Fruit fly (Drosophila melanogaster) whole organism, embryonic: ENCODE measurements around the gene CG10550.

Experiments used
- Blimp-1 ChIP-seq: fragments of 200-800 bp; sonication (Bioruptor generic); optimal IDR thresholded peaks from 3 replicates; lab custom pipeline; 2018; ENCODE audit warnings: missing biosample characterization, missing genetic modification characterization, mild to moderate bottlenecking, moderate library complexity, missing genetic modification reagents
- CG2875 ChIP-seq: fragments of 200-800 bp; sonication (Bioruptor generic); optimal IDR thresholded peaks from 2 replicates; lab custom pipeline; 2017; ENCODE audit warnings: missing biosample characterization, mild to moderate bottlenecking, missing genetic modification characterization, missing genetic modification reagents
- CG33557 ChIP-seq: fragments of 200-800 bp; sonication (Bioruptor generic); optimal IDR thresholded peaks from 2 replicates; lab custom pipeline; 2019; ENCODE audit warnings: missing biosample characterization, mild to moderate bottlenecking, missing genetic modification characterization, moderate library complexity
- Eip74EF ChIP-seq, 2 experiments: fragments of 200-800 bp in 1 of 2; fragments of >200 bp in 1 of 2; sonication (Bioruptor generic) in 1 of 2; optimal IDR thresholded peaks; 2 replicates each; lab custom pipeline; 2017 to 2019; ENCODE audit warnings: missing biosample characterization in 2 of 2, missing genetic modification characterization in 2 of 2, mild to moderate bottlenecking in 1 of 2, moderate library complexity in 1 of 2
- Ets97D ChIP-seq: fragments of 200-800 bp; sonication (Bioruptor generic); optimal IDR thresholded peaks from 3 replicates; lab custom pipeline; 2016; ENCODE audit warnings: missing biosample characterization, missing genetic modification characterization
- NC2β ChIP-seq: fragments of 200-800 bp; sonication (Bioruptor generic); optimal IDR thresholded peaks from 2 replicates; lab custom pipeline; 2016; ENCODE audit warnings: missing biosample characterization, missing genetic modification characterization
- bowl ChIP-seq: fragments of 200-800 bp; sonication (Bioruptor generic); IDR thresholded peaks from 2 replicates; pipeline ENCODE4 v1.3.6; 2022; ENCODE audit warnings: missing biosample characterization, missing genetic modification characterization
- br ChIP-seq: fragments of >200 bp; optimal IDR thresholded peaks from 2 replicates; lab custom pipeline; 2017
- cg ChIP-seq: fragments of 200-800 bp; sonication (Bioruptor generic); optimal IDR thresholded peaks from 3 replicates; lab custom pipeline; 2019; ENCODE audit warnings: missing biosample characterization, mild to moderate bottlenecking, missing genetic modification characterization, moderate library complexity
- mld ChIP-seq: fragments of 200-800 bp; sonication (Bioruptor generic); IDR thresholded peaks from 3 replicates; pipeline ENCODE4 v1.3.6; 2022; ENCODE audit warnings: missing biosample characterization, missing genetic modification characterization; ENCODE audit not compliant: partially characterized antibody
- sim ChIP-seq: fragments of 200-800 bp; sonication (Bioruptor generic); IDR thresholded peaks from 2 replicates; pipeline ENCODE4 v1.3.6; 2022; ENCODE audit warnings: missing biosample characterization, missing genetic modification characterization

DNA sequence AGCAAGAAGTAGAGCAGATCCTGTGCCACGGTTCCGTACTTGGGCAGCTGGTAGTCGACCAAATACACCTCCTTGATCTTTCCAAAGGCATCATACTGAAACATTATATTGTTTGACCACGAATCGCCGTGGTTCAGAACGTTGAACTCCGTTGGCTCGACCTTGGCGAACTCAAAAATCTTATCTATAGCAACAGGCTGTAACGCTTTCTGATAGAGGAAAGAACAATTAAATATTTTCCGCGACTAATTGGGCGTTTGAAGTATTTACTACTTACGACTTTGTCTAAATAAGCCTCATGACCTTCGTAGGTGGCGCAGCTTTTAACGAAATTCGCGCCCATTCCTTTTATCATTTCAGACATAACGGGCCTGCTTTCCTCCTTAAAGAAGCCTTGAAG, 13.5 kb upstream of the CG10550 start:
- TF ChIP-seq sim (no peak), Blimp-1 (GFP tag; lab: Kevin White, UChicago) (no peak), mld (GFP tag; lab: Robert Waterston, UW) (no peak), NC2β (no peak), cg (no peak), Ets97D (GFP tag; lab: Kevin White, UChicago) (no peak), CG2875 (GFP tag; lab: Kevin White, UChicago) (no peak), Eip74EF (GFP tag; optimal IDR thresholded peaks at IDR 0.05; lab: Kevin White, UChicago) (no peak), bowl (GFP tag; lab: Robert Waterston, UW) (no peak), CG33557 (GFP tag; lab: Kevin White, UChicago) (no peak), br (no peak)
